Fruit fly (Drosophila melanogaster) whole organism, embryonic: Measurements from ENCODE around the gene dyl.

Source experiments
- Awh ChIP-seq: fragments of 200-800 bp; sonication (Bioruptor generic); IDR thresholded peaks from 2 replicates; pipeline ENCODE4, ENCODE4 v1.3.6; 2022; ENCODE audit warnings: missing biosample characterization, missing genetic modification characterization
- CG11696 ChIP-seq: fragments of 200-800 bp; sonication (Bioruptor generic); IDR thresholded peaks from 2 replicates; pipeline ENCODE4 v1.3.6; 2022; ENCODE audit warnings: missing biosample characterization, missing genetic modification characterization
- CG1233 ChIP-seq: fragments of 200-800 bp; sonication (Bioruptor generic); optimal IDR thresholded peaks from 4 replicates; lab custom pipeline; 2018; ENCODE audit warnings: missing biosample characterization, mild to moderate bottlenecking, missing genetic modification characterization
- CG12942 ChIP-seq: fragments of 200-800 bp; sonication (Bioruptor generic); optimal IDR thresholded peaks from 3 replicates; lab custom pipeline; 2016; ENCODE audit warnings: missing biosample characterization, missing genetic modification characterization
- CG13123 ChIP-seq: fragments of 200-800 bp; sonication (Bioruptor generic); optimal IDR thresholded peaks from 2 replicates; lab custom pipeline; 2016; ENCODE audit warnings: missing biosample characterization, missing genetic modification characterization
- CG13424 ChIP-seq: fragments of 200-800 bp; sonication (Bioruptor generic); optimal IDR thresholded peaks from 2 replicates; lab custom pipeline; 2019; ENCODE audit warnings: missing biosample characterization, mild to moderate bottlenecking, missing genetic modification characterization, moderate library complexity
- CG14441 ChIP-seq: fragments of 200-800 bp; sonication (Bioruptor generic); IDR thresholded peaks from 2 replicates; pipeline ENCODE4 v1.3.6; 2022; ENCODE audit warnings: missing biosample characterization, missing genetic modification characterization
- CG14860 ChIP-seq: fragments of 200-800 bp; sonication (Bioruptor generic); IDR thresholded peaks from 3 replicates; pipeline ENCODE4 v1.3.6; 2022; ENCODE audit warnings: missing biosample characterization, missing genetic modification characterization; ENCODE audit not compliant: partially characterized antibody
- CG14965 ChIP-seq: fragments of 200-800 bp; sonication (Bioruptor generic); optimal IDR thresholded peaks from 2 replicates; lab custom pipeline; 2016; ENCODE audit warnings: missing biosample characterization, missing genetic modification characterization, borderline replicate concordance
- CG15269 ChIP-seq: fragments of 200-800 bp; sonication (Bioruptor generic); optimal IDR thresholded peaks from 2 replicates; lab custom pipeline; 2018; ENCODE audit warnings: missing biosample characterization, mild to moderate bottlenecking, missing genetic modification characterization, moderate library complexity
- CG17328 ChIP-seq: fragments of 200-800 bp; sonication (Bioruptor generic); IDR thresholded peaks from 2 replicates; pipeline ENCODE4 v1.3.6; 2022; ENCODE audit warnings: missing biosample characterization, missing genetic modification characterization
- CG17361 ChIP-seq: fragments of 200-800 bp; sonication (Bioruptor generic); IDR thresholded peaks from 3 replicates; pipeline ENCODE4 v1.3.6; 2022; ENCODE audit warnings: missing biosample characterization, missing genetic modification characterization
- CG17385 ChIP-seq: fragments of 200-800 bp; sonication (Bioruptor generic); optimal IDR thresholded peaks from 3 replicates; lab custom pipeline; 2018; ENCODE audit warnings: missing biosample characterization, mild to moderate bottlenecking, missing genetic modification characterization
- CG18599 ChIP-seq: fragments of 200-800 bp; sonication (Bioruptor generic); optimal IDR thresholded peaks from 3 replicates; lab custom pipeline; 2017; ENCODE audit warnings: missing biosample characterization, missing genetic modification characterization, mild to moderate bottlenecking, moderate library complexity, missing genetic modification reagents
- CG31224 ChIP-seq: fragments of 200-800 bp; sonication (Bioruptor generic); IDR thresholded peaks from 2 replicates; pipeline ENCODE4 v1.3.6; 2022; ENCODE audit warnings: missing biosample characterization, missing genetic modification characterization
- CG34376 ChIP-seq: fragments of 200-800 bp; sonication (Bioruptor generic); optimal IDR thresholded peaks from 2 replicates; lab custom pipeline; 2018; ENCODE audit warnings: missing biosample characterization, mild to moderate bottlenecking, missing genetic modification characterization
- CG9817 ChIP-seq: fragments of 200-800 bp; sonication (Bioruptor generic); optimal IDR thresholded peaks from 2 replicates; lab custom pipeline; 2018; ENCODE audit warnings: missing biosample characterization, mild to moderate bottlenecking, missing genetic modification characterization, moderate library complexity
- CG9932 ChIP-seq: fragments of 200-800 bp; sonication (Bioruptor generic); IDR thresholded peaks from 2 replicates; pipeline ENCODE4 v1.3.6; 2022; ENCODE audit warnings: missing biosample characterization, missing genetic modification characterization
- CTCF ChIP-seq: fragments of 200-800 bp; sonication (Bioruptor generic); optimal IDR thresholded peaks from 2 replicates; lab custom pipeline; 2017; ENCODE audit warnings: missing biosample characterization, mild to moderate bottlenecking, missing genetic modification characterization, moderate library complexity
- D19A ChIP-seq: fragments of 200-800 bp; optimal IDR thresholded peaks from 3 replicates; lab custom pipeline; 2019; ENCODE audit warnings: missing biosample characterization, mild to moderate bottlenecking, missing genetic modification characterization, moderate library complexity
- Eip74EF ChIP-seq, 2 experiments: fragments of 200-800 bp in 1 of 2; fragments of >200 bp in 1 of 2; sonication (Bioruptor generic) in 1 of 2; optimal IDR thresholded peaks; 2 replicates each; lab custom pipeline; 2017 to 2019; ENCODE audit warnings: missing biosample characterization in 2 of 2, missing genetic modification characterization in 2 of 2, mild to moderate bottlenecking in 1 of 2, moderate library complexity in 1 of 2
- Ets97D ChIP-seq: fragments of 200-800 bp; sonication (Bioruptor generic); optimal IDR thresholded peaks from 3 replicates; lab custom pipeline; 2016; ENCODE audit warnings: missing biosample characterization, missing genetic modification characterization
- Gug ChIP-seq: fragments of 200-800 bp; sonication (Bioruptor generic); IDR thresholded peaks from 4 replicates; pipeline ENCODE4 v1.3.6; 2022; ENCODE audit warnings: missing biosample characterization, missing genetic modification characterization
- Hsf ChIP-seq: fragments of 200-800 bp; sonication (Bioruptor generic); optimal IDR thresholded peaks from 3 replicates; lab custom pipeline; 2016; ENCODE audit warnings: missing biosample characterization, missing genetic modification characterization
- NK7.1 ChIP-seq: fragments of 200-800 bp; sonication (Bioruptor generic); optimal IDR thresholded peaks from 3 replicates; lab custom pipeline; 2016; ENCODE audit warnings: missing biosample characterization, missing genetic modification characterization
- Stat92E ChIP-seq, 3 experiments: fragments of >200 bp in 2 of 3; fragments of 200-800 bp in 1 of 3; sonication (Bioruptor generic) in 1 of 3; optimal IDR thresholded peaks; 2 replicates each; lab custom pipeline; 2017 to 2019; ENCODE audit warnings: missing biosample characterization in 3 of 3, missing genetic modification characterization in 3 of 3, mild to moderate bottlenecking in 1 of 3, moderate library complexity in 1 of 3
- TFAM ChIP-seq: fragments of 200-800 bp; sonication (Bioruptor generic); optimal IDR thresholded peaks from 2 replicates; lab custom pipeline; 2017; ENCODE audit warnings: missing biosample characterization, missing genetic modification characterization, inconsistent platforms
- Trl ChIP-seq, 3 experiments: fragments of >200 bp in 2 of 3; fragments of 200-800 bp in 1 of 3; sonication (Bioruptor generic) in 1 of 3; optimal IDR thresholded peaks; 2 replicates in 1 of 3; 3 replicates in 2 of 3; lab custom pipeline; 2016 to 2017; ENCODE audit warnings: missing biosample characterization in 1 of 3, missing genetic modification characterization in 1 of 3
- YL-1 ChIP-seq: fragments of 200-800 bp; sonication (Bioruptor generic); optimal IDR thresholded peaks from 3 replicates; lab custom pipeline; 2017; ENCODE audit warnings: missing biosample characterization, mild to moderate bottlenecking, missing genetic modification characterization
- bigmax ChIP-seq: fragments of 200-800 bp; sonication (Bioruptor generic); optimal IDR thresholded peaks from 2 replicates; lab custom pipeline; 2018; ENCODE audit warnings: missing biosample characterization, mild to moderate bottlenecking, missing genetic modification characterization
- chinmo ChIP-seq: fragments of 200-800 bp; sonication (Bioruptor generic); IDR thresholded peaks from 4 replicates; pipeline ENCODE4 v1.3.6; 2022; ENCODE audit warnings: missing biosample characterization, missing genetic modification characterization; ENCODE audit not compliant: partially characterized antibody
- chm ChIP-seq: fragments of 200-800 bp; sonication (Bioruptor generic); IDR thresholded peaks from 2 replicates; pipeline ENCODE4 v1.3.6; 2022; ENCODE audit warnings: missing biosample characterization, missing genetic modification characterization
- corto ChIP-seq: fragments of 200-800 bp; sonication (Bioruptor generic); optimal IDR thresholded peaks from 2 replicates; lab custom pipeline; 2016; ENCODE audit warnings: missing biosample characterization, mild to moderate bottlenecking, missing genetic modification characterization, moderate library complexity
- crp ChIP-seq, 2 experiments: fragments of 200-800 bp; sonication (Bioruptor generic); optimal IDR thresholded peaks; 2 replicates in 1 of 2; 3 replicates in 1 of 2; lab custom pipeline; 2017; ENCODE audit warnings: missing biosample characterization in 2 of 2, missing genetic modification characterization in 2 of 2, mild to moderate bottlenecking in 1 of 2, moderate library complexity in 1 of 2
- da ChIP-seq: fragments of 200-800 bp; sonication (Bioruptor generic); optimal IDR thresholded peaks from 2 replicates; lab custom pipeline; 2016; ENCODE audit warnings: missing biosample characterization, missing genetic modification characterization
- danr ChIP-seq: fragments of 200-800 bp; sonication (Bioruptor generic); IDR thresholded peaks from 2 replicates; pipeline ENCODE4 v1.3.6; 2022; ENCODE audit warnings: missing biosample characterization, missing genetic modification characterization
- dati ChIP-seq: fragments of 200-800 bp; sonication (Bioruptor generic); IDR thresholded peaks from 2 replicates; pipeline ENCODE4 v1.3.6; 2022; ENCODE audit warnings: missing biosample characterization, missing genetic modification characterization
- gem ChIP-seq: fragments of 200-800 bp; sonication (Bioruptor generic); optimal IDR thresholded peaks from 2 replicates; lab custom pipeline; 2019; ENCODE audit warnings: missing biosample characterization, mild to moderate bottlenecking, missing genetic modification characterization, moderate library complexity
- grn ChIP-seq: fragments of 200-800 bp; sonication (Bioruptor generic); optimal IDR thresholded peaks from 3 replicates; lab custom pipeline; 2017; ENCODE audit warnings: missing biosample characterization, missing genetic modification characterization
- gt ChIP-seq: fragments of 200-800 bp; sonication (Bioruptor generic); IDR thresholded peaks from 2 replicates; pipeline ENCODE4 v1.3.6; 2022; ENCODE audit warnings: missing biosample characterization, missing genetic modification characterization
- her ChIP-seq: fragments of 200-800 bp; sonication (Bioruptor generic); optimal IDR thresholded peaks from 2 replicates; lab custom pipeline; 2016; ENCODE audit warnings: missing biosample characterization, missing genetic modification characterization
- ken ChIP-seq: fragments of 200-800 bp; sonication (Bioruptor generic); IDR thresholded peaks from 3 replicates; pipeline ENCODE4 v1.3.6; 2022; ENCODE audit warnings: missing biosample characterization, missing genetic modification characterization
- knrl ChIP-seq: fragments of 200-800 bp; sonication (Bioruptor generic); IDR thresholded peaks from 3 replicates; pipeline ENCODE4 v1.3.6; 2022; ENCODE audit warnings: missing biosample characterization, missing genetic modification characterization; ENCODE audit not compliant: partially characterized antibody
- pho ChIP-seq: fragments of 200-800 bp; sonication (Bioruptor generic); optimal IDR thresholded peaks from 2 replicates; lab custom pipeline; 2016; ENCODE audit warnings: missing biosample characterization, missing genetic modification characterization
- phol ChIP-seq: fragments of 200-800 bp; sonication (Bioruptor generic); optimal IDR thresholded peaks from 3 replicates; lab custom pipeline; 2018; ENCODE audit warnings: missing biosample characterization, mild to moderate bottlenecking, missing genetic modification characterization, moderate library complexity
- repo ChIP-seq: fragments of 200-800 bp; sonication (Bioruptor generic); optimal IDR thresholded peaks from 2 replicates; lab custom pipeline; 2016; ENCODE audit warnings: missing biosample characterization, missing genetic modification characterization
- scrt ChIP-seq: fragments of 200-800 bp; sonication (Bioruptor generic); optimal IDR thresholded peaks from 2 replicates; lab custom pipeline; 2018; ENCODE audit warnings: missing biosample characterization, mild to moderate bottlenecking, missing genetic modification characterization, moderate library complexity
- slbo ChIP-seq: fragments of 200-800 bp; sonication (Bioruptor generic); IDR thresholded peaks from 2 replicates; pipeline ENCODE4 v1.3.6; 2022; ENCODE audit warnings: missing biosample characterization, missing genetic modification characterization
- stwl ChIP-seq: fragments of 200-800 bp; sonication (Bioruptor generic); optimal IDR thresholded peaks from 3 replicates; lab custom pipeline; 2018; ENCODE audit warnings: missing biosample characterization, mild to moderate bottlenecking, missing genetic modification characterization, moderate library complexity
- tll ChIP-seq, 2 experiments: fragments of 200-800 bp in 1 of 2; fragments of >200 bp in 1 of 2; sonication (Bioruptor generic) in 1 of 2; optimal IDR thresholded peaks; 2 replicates each; lab custom pipeline; 2017 to 2019; ENCODE audit warnings: missing biosample characterization in 2 of 2, missing genetic modification characterization in 2 of 2, mild to moderate bottlenecking in 1 of 2, moderate library complexity in 1 of 2

The dyl gene

dm6 chr3L:4254301-4254834 lies 53.1 kb downstream of the dyl start, which contains the start of the genes ago and CG1265 (continued):
- no peak for TF ChIP-seq corto (GFP tag; lab: Kevin White, UChicago)
- TF ChIP-seq gt, result no peak
- TF ChIP-seq tll (GFP tag; optimal IDR thresholded peaks at IDR 0.05; lab: Kevin White, UChicago), result no peak
- TF ChIP-seq CG34376, result no peak
- no peak for TF ChIP-seq scrt (GFP tag; lab: Kevin White, UChicago)
- peak; percentile 74 for TF ChIP-seq gem (tag; lab: Kevin White, UChicago)
- 0 out of 3 replicates have a peak, but pooled peaks have one; percentile 30 for TF ChIP-seq knrl (GFP tag; lab: Robert Waterston, UW)
- TF ChIP-seq NK7.1, result no peak
- peak; percentile 71 for TF ChIP-seq Ets97D (GFP tag; lab: Kevin White, UChicago)
- no peak for TF ChIP-seq repo (GFP tag; lab: Kevin White, UChicago)
- peak; percentile 67 for TF ChIP-seq slbo (GFP tag; lab: Robert Waterston, UW)
- TF ChIP-seq Stat92E (GFP tag; optimal IDR thresholded peaks at IDR 0.05; lab: Kevin White, UChicago), result no peak
- peak; percentile 55; the same call in 2 of the 4 replicates for TF ChIP-seq Gug
- TF ChIP-seq chinmo (GFP tag; lab: Robert Waterston, UW), result no peak
- peak; percentile 72 for TF ChIP-seq CG9932 (GFP tag; lab: Robert Waterston, UW)
- TF ChIP-seq CG14965 (GFP tag; lab: Kevin White, UChicago), result no peak
- no peak for TF ChIP-seq CG1233 (GFP tag; lab: Kevin White, UChicago)
- no peak for TF ChIP-seq CG31224 (GFP tag; lab: Robert Waterston, UW)
- no peak for TF ChIP-seq grn
- TF ChIP-seq CG17328 (GFP tag; lab: Robert Waterston, UW), result no peak; the same call in 1 of the 2 replicates
- TF ChIP-seq phol (tag; lab: Kevin White, UChicago), result peak; percentile 51
- peak; percentile 33 for TF ChIP-seq stwl
- TF ChIP-seq CG12942, result no peak
- peak; percentile 62 for TF ChIP-seq D19A (tag; lab: Kevin White, UChicago)
- no peak for TF ChIP-seq CG11696
- peak; percentile 83 for TF ChIP-seq CG17361
- TF ChIP-seq ken (GFP tag; lab: Robert Waterston, UW), result peak; percentile 41; the same call in 1 of the 3 replicates
- TF ChIP-seq CG15269 (tag; lab: Kevin White, UChicago), result peak; percentile 52
- TF ChIP-seq CG14441 (GFP tag; lab: Robert Waterston, UW), result peak; percentile 39; the same call in 1 of the 2 replicates
- TF ChIP-seq crp (GFP tag; optimal IDR thresholded peaks at IDR 0.05; lab: Kevin White, UChicago), result no peak
- TF ChIP-seq da, result no peak
- TF ChIP-seq CG13424 (tag; lab: Kevin White, UChicago), result peak; percentile 57
- no peak for TF ChIP-seq CG13123 (GFP tag; lab: Kevin White, UChicago)
- TF ChIP-seq pho (GFP tag; lab: Kevin White, UChicago), result no peak
- TF ChIP-seq dati, result 0 out of 2 replicates have a peak, but pooled peaks have one; percentile 19
- TF ChIP-seq CG17385, result peak; percentile 35
- TF ChIP-seq danr (GFP tag; lab: Robert Waterston, UW), result no peak
- peak; percentile 5 for TF ChIP-seq Hsf
- TF ChIP-seq, all 482 proteins: peak for 167

- TF ChIP-seq CTCF (no peak), chm (GFP tag; lab: Robert Waterston, UW) (peak; percentile 13; the same call in 1 of the 2 replicates), YL-1 (GFP tag; lab: Kevin White, UChicago) (peak; percentile 30), Trl (optimal IDR thresholded peaks at IDR 0.05; lab: Kevin White, UChicago) (peak in 1 of 2 experiments; percentile 13), Trl (GFP tag; optimal IDR thresholded peaks at IDR 0.05; lab: Kevin White, UChicago) (no peak), her (GFP tag; lab: Kevin White, UChicago) (no peak), CG9817 (tag; lab: Kevin White, UChicago) (no peak), bigmax (GFP tag; lab: Kevin White, UChicago) (peak; percentile 91), TFAM (GFP tag; lab: Kevin White, UChicago) (no peak), Awh (GFP tag; lab: Robert Waterston, UW) (no peak), Eip74EF (GFP tag; optimal IDR thresholded peaks at IDR 0.05; lab: Kevin White, UChicago) (no peak), CG14860 (GFP tag; lab: Robert Waterston, UW) (0 out of 3 replicates have a peak, but pooled peaks have one; percentile 20), CG18599 (no peak)
These were observed 53.8 kb downstream of the dyl start for dm6 chr3L:4253611-4254300.
